Worm (Caenorhabditis elegans) whole organism, L4 larva: ENCODE measurements around the gene srab-3.
A peak's percentile ranks its signal among the peaks of the same experiment; 100 is the strongest.

Experiments
- D1046.2 ChIP-seq: fragments of 200-800 bp; sonication (Bioruptor generic); IDR thresholded peaks from 2 replicates; pipeline ENCODE4 v1.3.6; 2022; ENCODE audit warnings: missing genetic modification characterization, missing compliant biosample characterization
- F37D6.2 ChIP-seq: sonication (generic microtip); optimal IDR thresholded peaks from 2 replicates; lab custom pipeline; 2016; ENCODE audit warnings: mild to moderate bottlenecking, missing genetic modification characterization, missing compliant biosample characterization
- F44E2.7 ChIP-seq: fragments of 200-800 bp; sonication (Bioruptor generic); IDR thresholded peaks from 2 replicates; pipeline ENCODE4 v2.1.2; 2022; ENCODE audit warnings: missing genetic modification characterization, missing compliant biosample characterization
- T20F7.1 ChIP-seq: fragments of 200-800 bp; sonication (Bioruptor generic); optimal IDR thresholded peaks from 2 replicates; lab custom pipeline; 2018; ENCODE audit warnings: mild to moderate bottlenecking, missing genetic modification characterization, missing compliant biosample characterization
- Y48G9A.11 ChIP-seq: fragments of 200-800 bp; sonication (Bioruptor generic); IDR thresholded peaks from 2 replicates; pipeline ENCODE4 v1.3.6; 2022; ENCODE audit warnings: missing genetic modification reagents, missing genetic modification characterization, missing compliant biosample characterization
- aly-2 ChIP-seq: sonication (generic microtip); optimal IDR thresholded peaks from 2 replicates; lab custom pipeline; 2018; ENCODE audit warnings: missing biosample characterization, missing genetic modification characterization
- arid-1 ChIP-seq: fragments of 200-800 bp; sonication (Bioruptor generic); conservative IDR thresholded peaks from 2 replicates; pipeline ENCODE4 v1.3.6; 2022; ENCODE audit warnings: missing genetic modification reagents, missing genetic modification characterization, missing compliant biosample characterization
- ceh-20 ChIP-seq: fragments of 200-800 bp; sonication (Bioruptor generic); IDR thresholded peaks from 2 replicates; pipeline ENCODE4 v1.3.6; 2022; ENCODE audit warnings: missing genetic modification reagents, missing genetic modification characterization, missing compliant biosample characterization
- ceh-32 ChIP-seq: sonication (generic microtip); optimal IDR thresholded peaks from 2 replicates; lab custom pipeline; 2016; ENCODE audit warnings: mild to moderate bottlenecking, missing genetic modification characterization, missing compliant biosample characterization; ENCODE audit not compliant: poor library complexity
- ceh-62 ChIP-seq: sonication (generic microtip); optimal IDR thresholded peaks from 2 replicates; lab custom pipeline; 2017; ENCODE audit warnings: missing biosample characterization, missing genetic modification characterization
- cey-2 ChIP-seq: sonication (generic microtip); optimal IDR thresholded peaks from 3 replicates; lab custom pipeline; 2017; ENCODE audit warnings: missing genetic modification characterization, mild to moderate bottlenecking, missing compliant biosample characterization, antibody characterized with exemption, borderline replicate concordance; ENCODE audit not compliant: insufficient read depth
- ctbp-1 ChIP-seq: fragments of 200-800 bp; sonication (Bioruptor generic); IDR thresholded peaks from 2 replicates; pipeline ENCODE4 v1.3.6; 2022; ENCODE audit warnings: missing genetic modification reagents, missing genetic modification characterization, missing compliant biosample characterization
- dmd-6 ChIP-seq: fragments of 200-800 bp; sonication (Bioruptor generic); IDR thresholded peaks from 2 replicates; pipeline ENCODE4 v1.3.6; 2022; ENCODE audit warnings: missing genetic modification reagents, missing genetic modification characterization, missing compliant biosample characterization
- dpl-1 ChIP-seq: fragments of 150-350 bp; optimal IDR thresholded peaks from 2 replicates; lab custom pipeline; 2014; ENCODE audit warnings: missing biosample characterization, missing genetic modification reagents, missing genetic modification characterization
- duxl-1 ChIP-seq: sonication (generic microtip); optimal IDR thresholded peaks from 2 replicates; lab custom pipeline; 2016; ENCODE audit warnings: mild to moderate bottlenecking, missing genetic modification characterization, moderate library complexity, missing compliant biosample characterization; ENCODE audit not compliant: poor library complexity
- egl-43 ChIP-seq: fragments of 200-800 bp; sonication (Bioruptor generic); IDR thresholded peaks from 2 replicates; pipeline ENCODE4 v1.3.6; 2022; ENCODE audit warnings: missing genetic modification reagents, missing genetic modification characterization, missing compliant biosample characterization
- fos-1 ChIP-seq: fragments of 150-350 bp; optimal IDR thresholded peaks from 2 replicates; lab custom pipeline; 2014; ENCODE audit warnings: missing biosample characterization, missing genetic modification characterization
- hlh-30 ChIP-seq: sonication (generic microtip); optimal IDR thresholded peaks from 2 replicates; lab custom pipeline; 2017; ENCODE audit warnings: antibody characterized with exemption, mild to moderate bottlenecking, missing genetic modification characterization, missing compliant biosample characterization; ENCODE audit not compliant: insufficient read depth
- hmg-1.1 ChIP-seq: fragments of 200-800 bp; sonication (Bioruptor generic); IDR thresholded peaks from 2 replicates; pipeline ENCODE4 v1.3.6; 2022; ENCODE audit warnings: missing genetic modification reagents, missing genetic modification characterization, missing compliant biosample characterization
- lim-7 ChIP-seq: fragments of 200-800 bp; sonication (Bioruptor generic); IDR thresholded peaks from 2 replicates; pipeline ENCODE4 v1.3.6; 2022; ENCODE audit warnings: missing genetic modification characterization, missing compliant biosample characterization
- lin-1 ChIP-seq: fragments of 200-800 bp; sonication (Bioruptor generic); IDR thresholded peaks from 2 replicates; pipeline ENCODE4 v1.3.6; 2022; ENCODE audit warnings: missing genetic modification reagents, missing genetic modification characterization, missing compliant biosample characterization
- lin-15B ChIP-seq: fragments of 150-350 bp; sonication (generic microtip); optimal IDR thresholded peaks from 3 replicates; lab custom pipeline; 2014; ENCODE audit warnings: missing biosample characterization, missing genetic modification characterization
- lin-38 ChIP-seq: fragments of 200-800 bp; sonication (Bioruptor generic); IDR thresholded peaks from 2 replicates; pipeline ENCODE4 v1.3.6; 2022; ENCODE audit warnings: missing genetic modification reagents, missing genetic modification characterization, missing compliant biosample characterization
- lin-39 ChIP-seq: fragments of 150-350 bp; optimal IDR thresholded peaks from 2 replicates; lab custom pipeline; 2014; ENCODE audit warnings: missing biosample characterization, missing genetic modification reagents, missing genetic modification characterization
- mep-1 ChIP-seq: fragments of 150-350 bp; sonication (generic microtip); optimal IDR thresholded peaks from 3 replicates; lab custom pipeline; 2014; ENCODE audit warnings: missing biosample characterization, missing genetic modification characterization
- mxl-2 ChIP-seq: fragments of 200-800 bp; sonication (Bioruptor generic); conservative IDR thresholded peaks from 2 replicates; pipeline ENCODE4 v1.3.6; 2022; ENCODE audit warnings: missing genetic modification reagents, missing genetic modification characterization, missing compliant biosample characterization
- nhr-10 ChIP-seq: fragments of 150-350 bp; optimal IDR thresholded peaks from 2 replicates; lab custom pipeline; 2014; ENCODE audit warnings: missing biosample characterization, missing genetic modification characterization
- nhr-102 ChIP-seq: sonication (generic microtip); optimal IDR thresholded peaks from 2 replicates; lab custom pipeline; 2016; ENCODE audit warnings: mild to moderate bottlenecking, missing genetic modification characterization, moderate library complexity, missing compliant biosample characterization
- nhr-237 ChIP-seq: sonication (generic microtip); optimal IDR thresholded peaks from 2 replicates; lab custom pipeline; 2017; ENCODE audit warnings: missing biosample characterization, missing genetic modification characterization
- nhr-25 ChIP-seq: sonication (generic microtip); optimal IDR thresholded peaks from 2 replicates; lab custom pipeline; 2017; ENCODE audit warnings: missing genetic modification characterization, mild to moderate bottlenecking, missing compliant biosample characterization, antibody characterized with exemption, moderate library complexity, borderline replicate concordance; ENCODE audit not compliant: insufficient read depth
- nhr-41 ChIP-seq: fragments of 200-800 bp; sonication (Bioruptor generic); IDR thresholded peaks from 2 replicates; pipeline ENCODE4 v1.3.6; 2022; ENCODE audit warnings: missing genetic modification reagents, missing genetic modification characterization, missing compliant biosample characterization
- nhr-42 ChIP-seq: fragments of 200-800 bp; sonication (Bioruptor generic); IDR thresholded peaks from 2 replicates; pipeline ENCODE4 v1.3.6; 2022; ENCODE audit warnings: missing genetic modification characterization, missing compliant biosample characterization
- nhr-48 ChIP-seq: sonication (generic microtip); optimal IDR thresholded peaks from 2 replicates; lab custom pipeline; 2016; ENCODE audit warnings: mild to moderate bottlenecking, missing genetic modification characterization, missing compliant biosample characterization
- nhr-6 ChIP-seq: fragments of 150-350 bp; optimal IDR thresholded peaks from 2 replicates; lab custom pipeline; 2014; ENCODE audit warnings: missing biosample characterization, missing genetic modification characterization
- pha-4 ChIP-seq, 2 experiments: fragments of 150-350 bp in 1 of 2; fragments of 200-800 bp in 1 of 2; sonication (Bioruptor generic) in 1 of 2; IDR thresholded peaks in 1 of 2; optimal IDR thresholded peaks in 1 of 2; 2 replicates each; pipeline versions ENCODE4 v1.3.6 to Lab custom; 2014 to 2022; ENCODE audit warnings: missing genetic modification characterization in 2 of 2, missing genetic modification reagents in 2 of 2, missing biosample characterization in 1 of 2, missing compliant biosample characterization in 1 of 2
- php-3 ChIP-seq: fragments of 200-800 bp; sonication (Bioruptor generic); IDR thresholded peaks from 2 replicates; pipeline ENCODE4 v1.3.6; 2022; ENCODE audit warnings: missing genetic modification reagents, missing genetic modification characterization, missing compliant biosample characterization
- rbr-2 ChIP-seq: sonication (generic microtip); optimal IDR thresholded peaks from 2 replicates; lab custom pipeline; 2016; ENCODE audit warnings: missing genotype, missing genetic modification characterization, missing compliant biosample characterization
- skn-1 ChIP-seq: fragments of 150-350 bp; optimal IDR thresholded peaks from 2 replicates; lab custom pipeline; 2014; ENCODE audit warnings: missing biosample characterization, missing genetic modification characterization
- snpc-1.2 ChIP-seq: fragments of 200-800 bp; sonication (Bioruptor generic); IDR thresholded peaks from 2 replicates; pipeline ENCODE4 v1.3.6; 2022; ENCODE audit warnings: missing genetic modification reagents, missing genetic modification characterization, missing compliant biosample characterization
- snpc-4 ChIP-seq: fragments of 150-350 bp; optimal IDR thresholded peaks from 2 replicates; lab custom pipeline; 2014; ENCODE audit warnings: missing biosample characterization, missing genetic modification characterization
- spr-1 ChIP-seq: sonication (generic microtip); optimal IDR thresholded peaks from 2 replicates; lab custom pipeline; 2016; ENCODE audit warnings: mild to moderate bottlenecking, missing genetic modification characterization, missing compliant biosample characterization
- tag-97 ChIP-seq: fragments of 200-800 bp; sonication (Bioruptor generic); IDR thresholded peaks from 2 replicates; pipeline ENCODE4 v1.3.6; 2022; ENCODE audit warnings: missing genetic modification characterization, missing compliant biosample characterization
- tra-1 ChIP-seq: fragments of 200-800 bp; sonication (Bioruptor generic); IDR thresholded peaks from 2 replicates; pipeline ENCODE4 v1.3.6; 2022; ENCODE audit warnings: missing genetic modification reagents, missing genetic modification characterization, missing compliant biosample characterization
- unc-39 ChIP-seq: sonication (generic microtip); optimal IDR thresholded peaks from 2 replicates; lab custom pipeline; 2017; ENCODE audit warnings: missing biosample characterization, missing genetic modification characterization
- unc-62 ChIP-seq, 3 experiments: fragments of 150-350 bp in 1 of 3; sonication (generic microtip); optimal IDR thresholded peaks in 2 of 3; peaks in 1 of 3; 1 replicate in 1 of 3; 2 replicates in 2 of 3; lab custom pipeline; 2014 to 2017; ENCODE audit warnings: missing biosample characterization in 3 of 3, missing genetic modification characterization in 3 of 3, missing genetic modification reagents in 3 of 3, missing genotype in 1 of 3
- vab-7 ChIP-seq: fragments of 200-800 bp; sonication (Bioruptor generic); IDR thresholded peaks from 2 replicates; pipeline ENCODE4 v1.3.6; 2022; ENCODE audit warnings: missing genetic modification reagents, missing genetic modification characterization, missing compliant biosample characterization
- zfp-2 ChIP-seq: sonication (generic microtip); optimal IDR thresholded peaks from 2 replicates; lab custom pipeline; 2016; ENCODE audit warnings: mild to moderate bottlenecking, missing genetic modification characterization, missing compliant biosample characterization
- zfp-3 ChIP-seq: fragments of 200-800 bp; sonication (Bioruptor generic); conservative IDR thresholded peaks from 2 replicates; pipeline ENCODE4 v1.3.6; 2022; ENCODE audit warnings: missing genetic modification reagents, missing genetic modification characterization, missing compliant biosample characterization
- zip-11 ChIP-seq: fragments of 200-800 bp; sonication (Bioruptor generic); IDR thresholded peaks from 2 replicates; pipeline ENCODE4 v1.3.6; 2022; ENCODE audit warnings: missing genetic modification characterization, missing compliant biosample characterization
- ztf-11 ChIP-seq: fragments of 150-350 bp; optimal IDR thresholded peaks from 2 replicates; lab custom pipeline; 2014; ENCODE audit warnings: missing biosample characterization, missing genetic modification characterization

srab-3 gene

DNA sequence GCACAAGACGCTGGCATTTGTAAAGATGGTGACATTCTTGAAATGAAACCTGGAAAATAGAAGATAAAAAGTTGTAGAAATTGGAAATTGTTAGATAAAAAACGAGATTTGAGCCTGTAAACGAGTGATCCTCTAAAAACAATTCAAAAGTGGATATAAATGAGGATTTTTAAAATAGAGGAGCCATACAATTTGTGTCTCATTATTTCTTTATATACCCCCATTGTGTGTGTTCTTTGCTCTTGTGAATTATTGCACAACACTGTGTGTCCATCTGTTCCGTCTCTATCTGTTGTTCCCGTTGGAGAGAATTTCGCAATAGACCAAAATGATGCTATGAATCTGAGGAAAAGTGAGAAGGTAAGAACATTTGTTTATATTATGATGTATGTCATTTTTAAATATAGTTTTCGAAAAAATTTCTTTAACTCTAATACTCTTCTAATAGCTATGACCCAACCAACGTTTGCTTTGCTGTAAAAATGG lies 20.8 kb downstream of the srab-3 start, which contains the start of gene Y58A7A.5 (continued):
- TF ChIP-seq dpl-1 (GFP tag; lab: Kevin White, UChicago) (peak; percentile 28), ceh-20 (GFP tag; lab: Robert Waterston, UW) (no peak), nhr-237 (no peak), lin-1 (GFP tag; lab: Robert Waterston, UW) (no peak), lim-7 (GFP tag; lab: Robert Waterston, UW) (no peak), rbr-2 (tag; lab: Kevin White, UChicago) (no peak), cey-2 (no peak), unc-39 (tag; lab: Kevin White, UChicago) (no peak), lin-39 (no peak), fos-1 (tag; lab: Kevin White, UChicago) (no peak), ceh-32 (tag; lab: Kevin White, UChicago) (no peak), pha-4 (GFP tag; IDR thresholded peaks at IDR 0.05; lab: Robert Waterston, UW) (no peak), pha-4 (tag; optimal IDR thresholded peaks at IDR 0.05; lab: Kevin White, UChicago) (peak; percentile 19), ctbp-1 (GFP tag; lab: Robert Waterston, UW) (no peak), Y48G9A.11 (GFP tag; lab: Robert Waterston, UW) (no peak), egl-43 (GFP tag; lab: Robert Waterston, UW) (no peak), aly-2 (tag; lab: Kevin White, UChicago) (no peak), ceh-62 (tag; lab: Kevin White, UChicago) (no peak), nhr-25 (tag; lab: Kevin White, UChicago) (no peak), nhr-48 (tag; lab: Kevin White, UChicago) (no peak), F44E2.7 (GFP tag; lab: Robert Waterston, UW) (no peak), snpc-4 (tag; lab: Kevin White, UChicago) (no peak), hmg-1.1 (GFP tag; lab: Robert Waterston, UW) (no peak), duxl-1 (tag; lab: Kevin White, UChicago) (no peak), tra-1 (no peak), zip-11 (no peak), php-3 (GFP tag; lab: Robert Waterston, UW) (no peak), nhr-102 (tag; lab: Kevin White, UChicago) (no peak), ztf-11 (tag; lab: Kevin White, UChicago) (no peak), arid-1 (no peak), lin-38 (GFP tag; lab: Robert Waterston, UW) (no peak), zfp-2 (tag; lab: Kevin White, UChicago) (no peak), snpc-1.2 (no peak), nhr-41 (GFP tag; lab: Robert Waterston, UW) (no peak), mep-1 (tag; lab: Kevin White, UChicago) (peak; percentile 35), dmd-6 (GFP tag; lab: Robert Waterston, UW) (peak; percentile 57; the same call in 1 of the 2 replicates), nhr-10 (tag; lab: Kevin White, UChicago) (no peak), F37D6.2 (no peak), unc-62 (GFP tag; optimal IDR thresholded peaks at IDR 0.05 in 1 of 2; lab: Kevin White, UChicago) (no peak), unc-62 (tag; optimal IDR thresholded peaks at IDR 0.05; lab: Kevin White, UChicago) (no peak), zfp-3 (GFP tag; lab: Robert Waterston, UW) (no peak), lin-15B (tag; lab: Kevin White, UChicago) (no peak), hlh-30 (tag; lab: Kevin White, UChicago) (no peak), nhr-42 (GFP tag; lab: Robert Waterston, UW) (no peak), vab-7 (GFP tag; lab: Robert Waterston, UW) (no peak), mxl-2 (GFP tag; lab: Robert Waterston, UW) (no peak), nhr-6 (peak; percentile 60), tag-97 (no peak), D1046.2 (GFP tag; lab: Robert Waterston, UW) (no peak), T20F7.1 (GFP tag; lab: Kevin White, UChicago) (peak; percentile 49), skn-1 (tag; lab: Kevin White, UChicago) (no peak), spr-1 (no peak)
